Fruit fly (Drosophila melanogaster) whole organism, embryonic: ENCODE data around the gene EMC6.

Experiments
- BtbVII ChIP-seq: fragments of 200-800 bp; sonication (Bioruptor generic); optimal IDR thresholded peaks from 3 replicates; lab custom pipeline; 2017; ENCODE audit warnings: missing biosample characterization, mild to moderate bottlenecking, missing genetic modification characterization
- CG1024 ChIP-seq: fragments of 200-800 bp; sonication (Bioruptor generic); IDR thresholded peaks from 2 replicates; pipeline ENCODE4 v1.3.6; 2022; ENCODE audit warnings: missing biosample characterization, missing genetic modification characterization
- CG10321 ChIP-seq: fragments of 200-800 bp; sonication (Bioruptor generic); IDR thresholded peaks from 2 replicates; pipeline ENCODE4 v1.3.6; 2022; ENCODE audit warnings: missing biosample characterization, missing genetic modification characterization
- CG1233 ChIP-seq: fragments of 200-800 bp; sonication (Bioruptor generic); optimal IDR thresholded peaks from 4 replicates; lab custom pipeline; 2018; ENCODE audit warnings: missing biosample characterization, mild to moderate bottlenecking, missing genetic modification characterization
- CG12744 ChIP-seq: fragments of 200-800 bp; sonication (Bioruptor generic); optimal IDR thresholded peaks from 2 replicates; lab custom pipeline; 2016; ENCODE audit warnings: missing biosample characterization, missing genetic modification characterization
- CG13296 ChIP-seq: fragments of 200-800 bp; sonication (Bioruptor generic); optimal IDR thresholded peaks from 3 replicates; lab custom pipeline; 2018; ENCODE audit warnings: missing biosample characterization, mild to moderate bottlenecking, missing genetic modification characterization
- CG13775 ChIP-seq: fragments of 200-800 bp; sonication (Bioruptor generic); optimal IDR thresholded peaks from 3 replicates; lab custom pipeline; 2017; ENCODE audit warnings: missing biosample characterization, mild to moderate bottlenecking, missing genetic modification characterization
- CG15479 ChIP-seq: fragments of 200-800 bp; sonication (Bioruptor generic); optimal IDR thresholded peaks from 3 replicates; lab custom pipeline; 2019; ENCODE audit warnings: missing biosample characterization, mild to moderate bottlenecking, missing genetic modification characterization, moderate library complexity
- CG15601 ChIP-seq: fragments of 200-800 bp; sonication (Bioruptor generic); optimal IDR thresholded peaks from 3 replicates; lab custom pipeline; 2019; ENCODE audit warnings: missing biosample characterization, mild to moderate bottlenecking, missing genetic modification characterization, moderate library complexity
- CG17359 ChIP-seq: fragments of 200-800 bp; sonication (Bioruptor generic); optimal IDR thresholded peaks from 3 replicates; lab custom pipeline; 2018; ENCODE audit warnings: missing biosample characterization, mild to moderate bottlenecking, missing genetic modification characterization, moderate library complexity
- CG17829 ChIP-seq: fragments of 200-800 bp; optimal IDR thresholded peaks from 2 replicates; lab custom pipeline; 2019; ENCODE audit warnings: missing biosample characterization, mild to moderate bottlenecking, missing genetic modification characterization, moderate library complexity
- CG1792 ChIP-seq: fragments of 200-800 bp; sonication (Bioruptor generic); optimal IDR thresholded peaks from 2 replicates; lab custom pipeline; 2016; ENCODE audit warnings: missing biosample characterization, missing genetic modification characterization
- CG18764 ChIP-seq: fragments of 200-800 bp; sonication (Bioruptor generic); optimal IDR thresholded peaks from 3 replicates; lab custom pipeline; 2016; ENCODE audit warnings: missing biosample characterization, missing genetic modification characterization
- CG3163 ChIP-seq: fragments of 200-800 bp; sonication (Bioruptor generic); optimal IDR thresholded peaks from 3 replicates; lab custom pipeline; 2016; ENCODE audit warnings: missing biosample characterization, missing genetic modification characterization
- CG33213 ChIP-seq: fragments of 200-800 bp; sonication (Bioruptor generic); optimal IDR thresholded peaks from 3 replicates; lab custom pipeline; 2016; ENCODE audit warnings: missing biosample characterization, missing genetic modification characterization
- CG34376 ChIP-seq: fragments of 200-800 bp; sonication (Bioruptor generic); optimal IDR thresholded peaks from 2 replicates; lab custom pipeline; 2018; ENCODE audit warnings: missing biosample characterization, mild to moderate bottlenecking, missing genetic modification characterization
- CG7786 ChIP-seq: fragments of 200-800 bp; sonication (Bioruptor generic); optimal IDR thresholded peaks from 2 replicates; lab custom pipeline; 2016; ENCODE audit warnings: missing biosample characterization, missing genetic modification characterization
- CG9797 ChIP-seq: fragments of 200-800 bp; sonication (Bioruptor generic); optimal IDR thresholded peaks from 3 replicates; lab custom pipeline; 2018; ENCODE audit warnings: missing biosample characterization, mild to moderate bottlenecking, missing genetic modification characterization
- CTCF ChIP-seq: fragments of 200-800 bp; sonication (Bioruptor generic); optimal IDR thresholded peaks from 2 replicates; lab custom pipeline; 2017; ENCODE audit warnings: missing biosample characterization, mild to moderate bottlenecking, missing genetic modification characterization, moderate library complexity
- D19B ChIP-seq: fragments of 200-800 bp; sonication (Bioruptor generic); optimal IDR thresholded peaks from 2 replicates; lab custom pipeline; 2017; ENCODE audit warnings: missing biosample characterization, mild to moderate bottlenecking, missing genetic modification characterization
- Dbx ChIP-seq: fragments of 200-800 bp; sonication (Bioruptor generic); IDR thresholded peaks from 3 replicates; pipeline ENCODE4 v1.3.6; 2022; ENCODE audit warnings: missing biosample characterization, missing genetic modification characterization
- HHEX ChIP-seq: fragments of 200-800 bp; sonication (Bioruptor generic); optimal IDR thresholded peaks from 3 replicates; lab custom pipeline; 2017; ENCODE audit warnings: missing biosample characterization, mild to moderate bottlenecking, missing genetic modification characterization, missing genetic modification reagents
- HLHmδ ChIP-seq: fragments of 200-800 bp; sonication (Bioruptor generic); optimal IDR thresholded peaks from 2 replicates; lab custom pipeline; 2018; ENCODE audit warnings: missing biosample characterization, mild to moderate bottlenecking, missing genetic modification characterization, moderate library complexity
- HmgD ChIP-seq: fragments of 200-800 bp; sonication (Bioruptor generic); optimal IDR thresholded peaks from 3 replicates; lab custom pipeline; 2016; ENCODE audit warnings: missing biosample characterization, missing genetic modification characterization
- Lim3 ChIP-seq: fragments of 200-800 bp; sonication (Bioruptor generic); IDR thresholded peaks from 2 replicates; pipeline ENCODE4 v1.3.6; 2022; ENCODE audit warnings: missing biosample characterization, missing genetic modification characterization
- MTF-1 ChIP-seq: fragments of 200-800 bp; sonication (Bioruptor generic); optimal IDR thresholded peaks from 2 replicates; lab custom pipeline; 2018; ENCODE audit warnings: missing biosample characterization, mild to moderate bottlenecking, missing genetic modification characterization, borderline replicate concordance
- Nf-YC ChIP-seq: fragments of 200-800 bp; optimal IDR thresholded peaks from 3 replicates; lab custom pipeline; 2019; ENCODE audit warnings: missing biosample characterization, mild to moderate bottlenecking, missing genetic modification characterization, moderate library complexity
- Optix ChIP-seq: fragments of 200-800 bp; sonication (Bioruptor generic); IDR thresholded peaks from 3 replicates; pipeline ENCODE4 v1.3.6; 2022; ENCODE audit warnings: missing biosample characterization, missing genetic modification characterization
- Sox102F ChIP-seq: fragments of 200-800 bp; sonication (Bioruptor generic); optimal IDR thresholded peaks from 2 replicates; lab custom pipeline; 2018; ENCODE audit warnings: missing biosample characterization, mild to moderate bottlenecking, missing genetic modification characterization, moderate library complexity
- Xrp1 ChIP-seq: fragments of 200-800 bp; sonication (Bioruptor generic); IDR thresholded peaks from 2 replicates; pipeline ENCODE4 v1.3.6; 2022; ENCODE audit warnings: missing biosample characterization, missing genetic modification characterization
- ab ChIP-seq: fragments of 200-800 bp; sonication (Bioruptor generic); optimal IDR thresholded peaks from 2 replicates; lab custom pipeline; 2016; ENCODE audit warnings: missing biosample characterization, missing genetic modification characterization
- bab2 ChIP-seq: fragments of 200-800 bp; sonication (Bioruptor generic); optimal IDR thresholded peaks from 2 replicates; lab custom pipeline; 2016; ENCODE audit warnings: missing biosample characterization, missing genetic modification characterization
- caup ChIP-seq: fragments of 200-800 bp; sonication (Bioruptor generic); optimal IDR thresholded peaks from 3 replicates; lab custom pipeline; 2017; ENCODE audit warnings: missing biosample characterization, mild to moderate bottlenecking, missing genetic modification characterization, moderate library complexity; ENCODE audit not compliant: severe bottlenecking
- crp ChIP-seq, 2 experiments: fragments of 200-800 bp; sonication (Bioruptor generic); optimal IDR thresholded peaks; 2 replicates in 1 of 2; 3 replicates in 1 of 2; lab custom pipeline; 2017; ENCODE audit warnings: missing biosample characterization in 2 of 2, missing genetic modification characterization in 2 of 2, mild to moderate bottlenecking in 1 of 2, moderate library complexity in 1 of 2
- exex ChIP-seq: fragments of 200-800 bp; sonication (Bioruptor generic); optimal IDR thresholded peaks from 4 replicates; lab custom pipeline; 2018; ENCODE audit warnings: missing biosample characterization, mild to moderate bottlenecking, missing genetic modification characterization, moderate library complexity
- fu2 ChIP-seq: fragments of 200-800 bp; sonication (Bioruptor generic); optimal IDR thresholded peaks from 2 replicates; lab custom pipeline; 2016; ENCODE audit warnings: missing biosample characterization, missing genetic modification characterization
- gcm2 ChIP-seq: fragments of 200-800 bp; sonication (Bioruptor generic); optimal IDR thresholded peaks from 2 replicates; lab custom pipeline; 2016; ENCODE audit warnings: missing biosample characterization, missing genetic modification characterization
- grn ChIP-seq: fragments of 200-800 bp; sonication (Bioruptor generic); optimal IDR thresholded peaks from 3 replicates; lab custom pipeline; 2017; ENCODE audit warnings: missing biosample characterization, missing genetic modification characterization
- hbn ChIP-seq: fragments of 200-800 bp; sonication (Bioruptor generic); IDR thresholded peaks from 2 replicates; pipeline ENCODE4 v1.3.6; 2022; ENCODE audit warnings: missing biosample characterization, missing genetic modification characterization; ENCODE audit not compliant: partially characterized antibody
- her ChIP-seq: fragments of 200-800 bp; sonication (Bioruptor generic); optimal IDR thresholded peaks from 2 replicates; lab custom pipeline; 2016; ENCODE audit warnings: missing biosample characterization, missing genetic modification characterization
- insv ChIP-seq, 2 experiments: fragments of 200-800 bp; sonication (Bioruptor generic); optimal IDR thresholded peaks; 3 replicates each; lab custom pipeline; 2016 to 2018; ENCODE audit warnings: missing biosample characterization in 2 of 2, missing genetic modification characterization in 2 of 2
- lov ChIP-seq, 2 experiments: fragments of 200-800 bp in 1 of 2; fragments of >200 bp in 1 of 2; sonication (Bioruptor generic) in 1 of 2; IDR thresholded peaks in 1 of 2; optimal IDR thresholded peaks in 1 of 2; 2 replicates in 1 of 2; 3 replicates in 1 of 2; pipeline versions ENCODE4 v1.3.6 to Lab custom; 2017 to 2022; ENCODE audit warnings: missing biosample characterization in 1 of 2, missing genetic modification characterization in 1 of 2
- odd ChIP-seq: fragments of 200-800 bp; sonication (Bioruptor generic); optimal IDR thresholded peaks from 2 replicates; lab custom pipeline; 2017; ENCODE audit warnings: missing biosample characterization, mild to moderate bottlenecking, missing genetic modification characterization
- pros ChIP-seq: fragments of 200-800 bp; sonication (Bioruptor generic); optimal IDR thresholded peaks from 3 replicates; lab custom pipeline; 2019; ENCODE audit warnings: missing biosample characterization, mild to moderate bottlenecking, missing genetic modification characterization, moderate library complexity
- pum ChIP-seq: fragments of 200-800 bp; sonication (Bioruptor generic); optimal IDR thresholded peaks from 2 replicates; lab custom pipeline; 2016; ENCODE audit warnings: missing biosample characterization, missing genetic modification characterization
- pzg ChIP-seq: fragments of 200-800 bp; sonication (Bioruptor generic); optimal IDR thresholded peaks from 3 replicates; lab custom pipeline; 2018; ENCODE audit warnings: missing biosample characterization, mild to moderate bottlenecking, missing genetic modification characterization, moderate library complexity
- schlank ChIP-seq: fragments of 200-800 bp; sonication (Bioruptor generic); optimal IDR thresholded peaks from 2 replicates; lab custom pipeline; 2018; ENCODE audit warnings: missing biosample characterization, mild to moderate bottlenecking, missing genetic modification characterization
- trem ChIP-seq: fragments of 200-800 bp; optimal IDR thresholded peaks from 3 replicates; lab custom pipeline; 2019; ENCODE audit warnings: missing biosample characterization, mild to moderate bottlenecking, missing genetic modification characterization, moderate library complexity
- tx ChIP-seq: fragments of 200-800 bp; sonication (Bioruptor generic); optimal IDR thresholded peaks from 2 replicates; lab custom pipeline; 2016; ENCODE audit warnings: missing biosample characterization, missing genetic modification characterization
- yki ChIP-seq: fragments of >200 bp; optimal IDR thresholded peaks from 3 replicates; lab custom pipeline; 2018

The EMC6 gene

dm6 chr3R:25049742-25050517, 25.1 kb upstream of the EMC6 start (continued):
- TF ChIP-seq crp (GFP tag; optimal IDR thresholded peaks at IDR 0.05; lab: Kevin White, UChicago) (peak in 1 of 2 experiments; percentile 56), gcm2 (GFP tag; lab: Kevin White, UChicago) (peak; percentile 27), lov (optimal IDR thresholded peaks at IDR 0.05; lab: Kevin White, UChicago) (no peak), lov (GFP tag; IDR thresholded peaks at IDR 0.05; lab: Robert Waterston, UW) (no peak), odd (GFP tag; lab: Kevin White, UChicago) (peak; percentile 48), CG34376 (peak; percentile 91), CG13296 (GFP tag; lab: Kevin White, UChicago) (peak; percentile 49), BtbVII (GFP tag; lab: Kevin White, UChicago) (peak; percentile 61), yki (lab: Kevin White, UChicago) (no peak), Nf-YC (tag; lab: Kevin White, UChicago) (peak; percentile 85), CG9797 (GFP tag; lab: Kevin White, UChicago) (no peak), Xrp1 (GFP tag; lab: Robert Waterston, UW) (no peak), pzg (GFP tag; lab: Kevin White, UChicago) (peak; percentile 32), trem (tag; lab: Kevin White, UChicago) (peak; percentile 48), CG18764 (GFP tag; lab: Kevin White, UChicago) (peak; percentile 25), exex (tag; lab: Kevin White, UChicago) (peak; percentile 88), insv (GFP tag; optimal IDR thresholded peaks at IDR 0.05; lab: Kevin White, UChicago) (peak in 1 of 2 experiments; percentile 5), HmgD (GFP tag; lab: Kevin White, UChicago) (peak; percentile 10), CG17359 (tag; lab: Kevin White, UChicago) (peak; percentile 13), grn (GFP tag; lab: Kevin White, UChicago) (peak; percentile 55), CG33213 (GFP tag; lab: Kevin White, UChicago) (no peak), D19B (GFP tag; lab: Kevin White, UChicago) (no peak), HHEX (GFP tag; lab: Kevin White, UChicago) (no peak), HLHmδ (GFP tag; lab: Kevin White, UChicago) (peak; percentile 73), fu2 (GFP tag; lab: Kevin White, UChicago) (no peak), CG10321 (GFP tag; lab: Robert Waterston, UW) (no peak), CTCF (GFP tag; lab: Kevin White, UChicago) (no peak), schlank (tag; lab: Kevin White, UChicago) (peak; percentile 3), Lim3 (GFP tag; lab: Robert Waterston, UW) (no peak), CG1792 (GFP tag; lab: Kevin White, UChicago) (no peak), MTF-1 (GFP tag; lab: Kevin White, UChicago) (peak; percentile 24), ab (GFP tag; lab: Kevin White, UChicago) (no peak), pros (GFP tag; lab: Kevin White, UChicago) (peak; percentile 50), Dbx (GFP tag; lab: Robert Waterston, UW) (no peak), CG1233 (GFP tag; lab: Kevin White, UChicago) (no peak), CG12744 (GFP tag; lab: Kevin White, UChicago) (no peak), Optix (GFP tag; lab: Robert Waterston, UW) (no peak), bab2 (no peak), Sox102F (GFP tag; lab: Kevin White, UChicago) (no peak), CG13775 (GFP tag; lab: Kevin White, UChicago) (no peak), tx (GFP tag; lab: Kevin White, UChicago) (no peak), hbn (GFP tag; lab: Robert Waterston, UW) (no peak), CG15479 (GFP tag; lab: Kevin White, UChicago) (peak; percentile 65), her (GFP tag; lab: Kevin White, UChicago) (peak; percentile 15), CG1024 (GFP tag; lab: Robert Waterston, UW) (no peak), CG7786 (GFP tag; lab: Kevin White, UChicago) (no peak), pum (no peak), CG15601 (peak; percentile 24), CG17829 (peak; percentile 45), CG3163 (peak; percentile 25), caup (GFP tag; lab: Kevin White, UChicago) (peak; percentile 39)
